Worm (Caenorhabditis elegans): ENCODE results near the gene F40A3.4.

DNA sequence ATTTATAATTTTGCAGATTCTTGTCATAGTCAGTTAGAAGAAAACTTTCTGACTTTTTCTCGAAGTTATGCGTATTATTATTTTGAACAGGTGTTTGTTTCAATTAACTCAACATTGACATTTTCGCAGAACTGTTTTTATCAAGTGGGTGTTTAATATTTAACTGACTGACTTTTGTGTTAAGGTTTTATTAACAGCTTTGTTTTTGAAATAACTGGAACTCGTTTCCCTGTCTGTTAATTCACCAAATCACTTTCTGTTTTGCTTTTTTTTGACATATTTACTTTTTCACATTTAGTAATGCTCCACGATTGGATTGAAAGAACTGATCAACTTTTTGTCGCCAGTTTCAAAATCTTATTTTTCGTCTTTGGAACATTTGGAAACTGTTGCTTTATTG, 49.9 kb downstream of the F40A3.4 start, which contains the start of gene srsx-7:
- TF ChIP-seq lin-13 (GFP tag; optimal IDR thresholded peaks at IDR 0.05) (no peak), pax-3 (tag; optimal IDR thresholded peaks at IDR 0.05) (no peak), aha-1 (tag; optimal IDR thresholded peaks at IDR 0.05) (no peak), dpl-1 (GFP tag; optimal IDR thresholded peaks at IDR 0.05) (no peak), mep-1 (tag; optimal IDR thresholded peaks at IDR 0.05) (no peak), fos-1 (tag; optimal IDR thresholded peaks at IDR 0.05) (no peak), snpc-4 (tag; optimal IDR thresholded peaks at IDR 0.05) (no peak), aly-2 (tag; optimal IDR thresholded peaks at IDR 0.05) (no peak), nhr-85 (tag) (no peak), elt-3 (tag; optimal IDR thresholded peaks at IDR 0.05) (no peak), nhr-11 (tag; optimal IDR thresholded peaks at IDR 0.05) (no peak), fkh-10 (GFP tag; optimal IDR thresholded peaks at IDR 0.05) (no peak)
